Worm (Caenorhabditis elegans) whole organism, L1 larva: ENCODE results near the gene F37H8.6.

ENCODE experiments used
- elt-2 ChIP-seq: sonication (generic microtip); optimal IDR thresholded peaks from 2 replicates; lab custom pipeline; 2016; ENCODE audit warnings: missing genetic modification characterization, mild to moderate bottlenecking, inconsistent platforms, missing compliant biosample characterization, missing genetic modification reagents
- hlh-17 ChIP-seq: fragments of 200-800 bp; sonication (Bioruptor generic); optimal IDR thresholded peaks from 2 replicates; lab custom pipeline; 2018; ENCODE audit warnings: missing genetic modification characterization, mild to moderate bottlenecking, missing compliant biosample characterization, moderate library complexity, borderline replicate concordance
- lin-15B ChIP-seq: fragments of 150-350 bp; sonication (generic microtip); optimal IDR thresholded peaks from 3 replicates; lab custom pipeline; 2014; ENCODE audit warnings: missing biosample characterization, missing genetic modification characterization
- nhr-237 ChIP-seq: fragments of 150-350 bp; optimal IDR thresholded peaks from 2 replicates; lab custom pipeline; 2014; ENCODE audit warnings: missing biosample characterization, missing genetic modification characterization
- nhr-76 ChIP-seq: sonication (generic microtip); optimal IDR thresholded peaks from 2 replicates; lab custom pipeline; 2017; ENCODE audit warnings: missing biosample characterization, missing genetic modification characterization
- pax-3 ChIP-seq: fragments of 200-800 bp; sonication (Bioruptor generic); optimal IDR thresholded peaks from 2 replicates; lab custom pipeline; 2018; ENCODE audit warnings: mild to moderate bottlenecking, missing genetic modification characterization, moderate library complexity, missing compliant biosample characterization

DNA sequence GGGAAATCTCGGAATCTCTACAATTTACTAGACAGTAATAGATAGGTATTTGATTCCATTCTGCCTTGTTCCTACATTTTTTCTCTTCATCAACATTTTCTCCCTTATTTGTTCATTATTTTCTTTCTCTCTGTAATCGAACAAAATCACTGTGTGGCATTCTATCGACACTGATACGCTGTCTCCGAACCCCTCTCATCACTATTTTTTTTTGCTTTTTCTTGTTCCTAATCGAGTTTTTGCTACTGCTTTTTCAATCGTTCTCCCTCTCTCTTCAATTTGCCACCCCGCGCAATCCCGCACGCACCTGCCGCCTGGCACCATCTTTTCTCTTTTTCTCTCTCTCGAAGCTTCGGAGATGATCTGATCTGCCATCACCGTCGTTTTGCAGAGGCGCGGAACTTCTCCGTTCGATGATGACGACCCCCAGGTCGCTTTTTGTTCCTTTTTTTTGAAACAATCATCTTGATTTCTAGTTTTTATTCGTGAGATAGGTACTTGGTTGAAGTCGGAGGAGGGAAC, 23.0 kb upstream of the F37H8.6 start:
- no peak for TF ChIP-seq lin-15B (tag; lab: Kevin White, UChicago)
- no peak for TF ChIP-seq nhr-237 (tag; lab: Kevin White, UChicago)
- TF ChIP-seq pax-3 (tag; lab: Kevin White, UChicago) = no peak
- no peak for TF ChIP-seq nhr-76 (tag; lab: Kevin White, UChicago)
- no peak for TF ChIP-seq hlh-17
- TF ChIP-seq elt-2 (tag; lab: Kevin White, UChicago) = no peak
